Fruit fly (Drosophila melanogaster) whole organism, embryonic: Measurements from ENCODE around the gene CG31960.
A peak's percentile ranks its signal among the peaks of the same experiment; 100 is the strongest.

Experiments
- Atf6 ChIP-seq: fragments of 200-800 bp; sonication (Bioruptor generic); IDR thresholded peaks from 2 replicates; pipeline ENCODE4 v1.3.6; 2022; ENCODE audit warnings: missing biosample characterization, missing genetic modification characterization
- B-H2 ChIP-seq: fragments of 200-800 bp; sonication (Bioruptor generic); optimal IDR thresholded peaks from 2 replicates; lab custom pipeline; 2018; ENCODE audit warnings: missing biosample characterization, mild to moderate bottlenecking, missing genetic modification characterization
- Bteb2 ChIP-seq: fragments of 200-800 bp; sonication (Bioruptor generic); optimal IDR thresholded peaks from 2 replicates; lab custom pipeline; 2016; ENCODE audit warnings: missing biosample characterization, missing genetic modification characterization
- CG11696 ChIP-seq: fragments of 200-800 bp; sonication (Bioruptor generic); IDR thresholded peaks from 2 replicates; pipeline ENCODE4 v1.3.6; 2022; ENCODE audit warnings: missing biosample characterization, missing genetic modification characterization
- CG12155 ChIP-seq: fragments of 200-800 bp; sonication (Bioruptor generic); optimal IDR thresholded peaks from 3 replicates; lab custom pipeline; 2016; ENCODE audit warnings: missing biosample characterization, missing genetic modification characterization
- CG14667 ChIP-seq: fragments of 200-800 bp; sonication (Bioruptor generic); IDR thresholded peaks from 2 replicates; pipeline ENCODE4 v1.3.6; 2022; ENCODE audit warnings: missing biosample characterization, missing genetic modification characterization
- CG15479 ChIP-seq: fragments of 200-800 bp; sonication (Bioruptor generic); optimal IDR thresholded peaks from 3 replicates; lab custom pipeline; 2019; ENCODE audit warnings: missing biosample characterization, mild to moderate bottlenecking, missing genetic modification characterization, moderate library complexity
- CG16779 ChIP-seq: fragments of 200-800 bp; sonication (Bioruptor generic); IDR thresholded peaks from 2 replicates; pipeline ENCODE4 v1.3.6; 2022; ENCODE audit warnings: missing biosample characterization, missing genetic modification characterization
- CG31224 ChIP-seq: fragments of 200-800 bp; sonication (Bioruptor generic); IDR thresholded peaks from 2 replicates; pipeline ENCODE4 v1.3.6; 2022; ENCODE audit warnings: missing biosample characterization, missing genetic modification characterization
- CG34376 ChIP-seq: fragments of 200-800 bp; sonication (Bioruptor generic); optimal IDR thresholded peaks from 2 replicates; lab custom pipeline; 2018; ENCODE audit warnings: missing biosample characterization, mild to moderate bottlenecking, missing genetic modification characterization
- CG3726 ChIP-seq: fragments of 200-800 bp; sonication (Bioruptor generic); IDR thresholded peaks from 3 replicates; pipeline ENCODE4, ENCODE4 v1.3.6; 2022; ENCODE audit warnings: missing biosample characterization, missing genetic modification characterization
- CG3847 ChIP-seq: fragments of 200-800 bp; sonication (Bioruptor generic); IDR thresholded peaks from 2 replicates; pipeline ENCODE4 v1.3.6; 2022; ENCODE audit warnings: missing biosample characterization, missing genetic modification characterization
- CG6254 ChIP-seq: fragments of 200-800 bp; sonication (Bioruptor generic); optimal IDR thresholded peaks from 3 replicates; lab custom pipeline; 2017; ENCODE audit warnings: mild to moderate bottlenecking, missing biosample characterization, missing genetic modification reagents, missing genetic modification characterization
- CG6272 ChIP-seq: fragments of 200-800 bp; sonication (Bioruptor generic); IDR thresholded peaks from 2 replicates; pipeline ENCODE4 v1.3.6; 2022; ENCODE audit warnings: missing biosample characterization, missing genetic modification characterization
- CG6765 ChIP-seq: fragments of 200-800 bp; sonication (Bioruptor generic); optimal IDR thresholded peaks from 3 replicates; lab custom pipeline; 2017; ENCODE audit warnings: missing biosample characterization, mild to moderate bottlenecking, missing genetic modification characterization
- CG9215 ChIP-seq: fragments of 200-800 bp; sonication (Bioruptor generic); IDR thresholded peaks from 2 replicates; pipeline ENCODE4 v1.3.6; 2022; ENCODE audit warnings: missing biosample characterization, missing genetic modification characterization
- CG9817 ChIP-seq: fragments of 200-800 bp; sonication (Bioruptor generic); optimal IDR thresholded peaks from 2 replicates; lab custom pipeline; 2018; ENCODE audit warnings: missing biosample characterization, mild to moderate bottlenecking, missing genetic modification characterization, moderate library complexity
- CrebB ChIP-seq: fragments of 200-800 bp; sonication (Bioruptor generic); optimal IDR thresholded peaks from 3 replicates; lab custom pipeline; 2018; ENCODE audit warnings: missing biosample characterization, mild to moderate bottlenecking, missing genetic modification characterization
- Dfd ChIP-seq, 2 experiments: fragments of >200 bp; optimal IDR thresholded peaks; 2 replicates each; lab custom pipeline; 2017; ENCODE audit warnings: missing biosample characterization in 2 of 2, missing genetic modification characterization in 2 of 2
- E2f2 ChIP-seq: fragments of 200-800 bp; sonication (Bioruptor generic); IDR thresholded peaks from 2 replicates; pipeline ENCODE4 v1.3.6; 2022; ENCODE audit warnings: missing biosample characterization, missing genetic modification characterization
- HLH3B ChIP-seq: fragments of 200-800 bp; sonication (Bioruptor generic); IDR thresholded peaks from 2 replicates; pipeline ENCODE4 v1.3.6; 2022; ENCODE audit warnings: missing biosample characterization, missing genetic modification characterization
- HmgZ ChIP-seq: fragments of 200-800 bp; sonication (Bioruptor generic); optimal IDR thresholded peaks from 2 replicates; lab custom pipeline; 2018; ENCODE audit warnings: missing biosample characterization, mild to moderate bottlenecking, missing genetic modification characterization
- Max ChIP-seq: fragments of 200-800 bp; sonication (Bioruptor generic); optimal IDR thresholded peaks from 2 replicates; lab custom pipeline; 2016; ENCODE audit warnings: missing biosample characterization, mild to moderate bottlenecking, missing genetic modification characterization
- Meics ChIP-seq: fragments of 200-800 bp; sonication (Bioruptor generic); optimal IDR thresholded peaks from 2 replicates; lab custom pipeline; 2017; ENCODE audit warnings: missing biosample characterization, mild to moderate bottlenecking, missing genetic modification characterization
- Ptx1 ChIP-seq: fragments of 200-800 bp; sonication (Bioruptor generic); IDR thresholded peaks from 2 replicates; pipeline ENCODE4 v1.3.6; 2022; ENCODE audit warnings: missing biosample characterization, missing genetic modification characterization
- Sin3A ChIP-seq: fragments of >200 bp; optimal IDR thresholded peaks from 2 replicates; lab custom pipeline; 2018
- Sry-β ChIP-seq: fragments of 200-800 bp; sonication (Bioruptor generic); optimal IDR thresholded peaks from 2 replicates; lab custom pipeline; 2018; ENCODE audit warnings: missing biosample characterization, mild to moderate bottlenecking, missing genetic modification characterization, moderate library complexity
- Sry-δ ChIP-seq: fragments of 200-800 bp; sonication (Bioruptor generic); optimal IDR thresholded peaks from 2 replicates; lab custom pipeline; 2016; ENCODE audit warnings: missing biosample characterization, missing genetic modification characterization
- Ssrp ChIP-seq: fragments of 200-800 bp; sonication (Bioruptor generic); optimal IDR thresholded peaks from 2 replicates; lab custom pipeline; 2018; ENCODE audit warnings: missing biosample characterization, mild to moderate bottlenecking, missing genetic modification characterization, moderate library complexity
- Vsx1 ChIP-seq: fragments of 200-800 bp; sonication (Bioruptor generic); optimal IDR thresholded peaks from 2 replicates; lab custom pipeline; 2017; ENCODE audit warnings: missing biosample characterization, mild to moderate bottlenecking, missing genetic modification characterization, missing genetic modification reagents
- ab ChIP-seq: fragments of 200-800 bp; sonication (Bioruptor generic); optimal IDR thresholded peaks from 2 replicates; lab custom pipeline; 2016; ENCODE audit warnings: missing biosample characterization, missing genetic modification characterization
- amos ChIP-seq: fragments of 200-800 bp; sonication (Bioruptor generic); IDR thresholded peaks from 2 replicates; pipeline ENCODE4 v1.3.6; 2022; ENCODE audit warnings: missing biosample characterization, missing genetic modification characterization; ENCODE audit not compliant: partially characterized antibody
- ara ChIP-seq: fragments of 200-800 bp; sonication (Bioruptor generic); IDR thresholded peaks from 2 replicates; pipeline ENCODE4 v1.3.6; 2022; ENCODE audit warnings: missing biosample characterization, missing genetic modification characterization
- ato ChIP-seq: fragments of 200-800 bp; sonication (Bioruptor generic); IDR thresholded peaks from 2 replicates; pipeline ENCODE4 v1.3.6; 2022; ENCODE audit warnings: missing biosample characterization, missing genetic modification characterization; ENCODE audit not compliant: partially characterized antibody
- az2 ChIP-seq: fragments of 200-800 bp; sonication (Bioruptor generic); optimal IDR thresholded peaks from 3 replicates; lab custom pipeline; 2016; ENCODE audit warnings: missing biosample characterization, missing genetic modification characterization
- br ChIP-seq: fragments of >200 bp; optimal IDR thresholded peaks from 2 replicates; lab custom pipeline; 2017
- crc ChIP-seq: fragments of 200-800 bp; sonication (Bioruptor generic); optimal IDR thresholded peaks from 2 replicates; lab custom pipeline; 2016; ENCODE audit warnings: missing biosample characterization, missing genetic modification characterization
- croc ChIP-seq: fragments of 200-800 bp; sonication (Bioruptor generic); conservative IDR thresholded peaks from 3 replicates; pipeline ENCODE4 v1.3.6; 2022; ENCODE audit warnings: missing biosample characterization, missing genetic modification characterization
- danr ChIP-seq: fragments of 200-800 bp; sonication (Bioruptor generic); IDR thresholded peaks from 2 replicates; pipeline ENCODE4 v1.3.6; 2022; ENCODE audit warnings: missing biosample characterization, missing genetic modification characterization
- ems ChIP-seq: fragments of 200-800 bp; sonication (Bioruptor generic); optimal IDR thresholded peaks from 3 replicates; lab custom pipeline; 2016; ENCODE audit warnings: missing biosample characterization, missing genetic modification characterization
- fd64A ChIP-seq: fragments of 200-800 bp; sonication (Bioruptor generic); optimal IDR thresholded peaks from 3 replicates; lab custom pipeline; 2018; ENCODE audit warnings: missing biosample characterization, mild to moderate bottlenecking, missing genetic modification characterization
- fru ChIP-seq: fragments of >200 bp; optimal IDR thresholded peaks from 2 replicates; lab custom pipeline; 2017
- gcm ChIP-seq: fragments of 200-800 bp; sonication (Bioruptor generic); optimal IDR thresholded peaks from 2 replicates; lab custom pipeline; 2019; ENCODE audit warnings: missing biosample characterization, mild to moderate bottlenecking, missing genetic modification characterization, moderate library complexity
- gro ChIP-seq: fragments of 200-800 bp; sonication (Bioruptor generic); optimal IDR thresholded peaks from 2 replicates; lab custom pipeline; 2016; ENCODE audit warnings: missing biosample characterization, missing genetic modification characterization
- hkb ChIP-seq, 2 experiments: fragments of 200-800 bp in 1 of 2; fragments of >200 bp in 1 of 2; sonication (Bioruptor generic) in 1 of 2; IDR thresholded peaks in 1 of 2; optimal IDR thresholded peaks in 1 of 2; 2 replicates each; pipeline versions ENCODE4 v1.3.6 to Lab custom; 2017 to 2022; ENCODE audit warnings: missing biosample characterization in 1 of 2, missing genetic modification characterization in 1 of 2
- kay ChIP-seq: fragments of 200-800 bp; sonication (Bioruptor generic); optimal IDR thresholded peaks from 2 replicates; lab custom pipeline; 2016; ENCODE audit warnings: missing biosample characterization, missing genetic modification characterization
- kni ChIP-seq: fragments of 200-800 bp; sonication (Bioruptor generic); optimal IDR thresholded peaks from 3 replicates; lab custom pipeline; 2017; ENCODE audit warnings: mild to moderate bottlenecking, missing biosample characterization, missing genetic modification reagents, missing genetic modification characterization
- maf-S ChIP-seq: fragments of 200-800 bp; sonication (Bioruptor generic); optimal IDR thresholded peaks from 2 replicates; lab custom pipeline; 2016; ENCODE audit warnings: missing biosample characterization, missing genetic modification characterization
- nerfin-1 ChIP-seq: fragments of 200-800 bp; sonication (Bioruptor generic); optimal IDR thresholded peaks from 3 replicates; lab custom pipeline; 2019; ENCODE audit warnings: missing biosample characterization, mild to moderate bottlenecking, missing genetic modification characterization, moderate library complexity
- prd ChIP-seq, 3 experiments: fragments of >200 bp in 2 of 3; fragments of 200-800 bp in 1 of 3; sonication (Bioruptor generic) in 1 of 3; optimal IDR thresholded peaks in 2 of 3; IDR thresholded peaks in 1 of 3; 2 replicates in 2 of 3; 3 replicates in 1 of 3; pipeline versions ENCODE4 v1.3.6 to Lab custom; 2017 to 2022; ENCODE audit warnings: missing biosample characterization in 1 of 3, missing genetic modification characterization in 1 of 3
- psq ChIP-seq: fragments of 200-800 bp; sonication (Bioruptor generic); optimal IDR thresholded peaks from 2 replicates; lab custom pipeline; 2017; ENCODE audit warnings: missing biosample characterization, missing genetic modification characterization
- ttk ChIP-seq: fragments of 200-800 bp; sonication (Bioruptor generic); IDR thresholded peaks from 2 replicates; pipeline ENCODE4 v2.1.2; 2022; ENCODE audit warnings: missing biosample characterization, missing genetic modification characterization

CG31960 gene

DNA sequence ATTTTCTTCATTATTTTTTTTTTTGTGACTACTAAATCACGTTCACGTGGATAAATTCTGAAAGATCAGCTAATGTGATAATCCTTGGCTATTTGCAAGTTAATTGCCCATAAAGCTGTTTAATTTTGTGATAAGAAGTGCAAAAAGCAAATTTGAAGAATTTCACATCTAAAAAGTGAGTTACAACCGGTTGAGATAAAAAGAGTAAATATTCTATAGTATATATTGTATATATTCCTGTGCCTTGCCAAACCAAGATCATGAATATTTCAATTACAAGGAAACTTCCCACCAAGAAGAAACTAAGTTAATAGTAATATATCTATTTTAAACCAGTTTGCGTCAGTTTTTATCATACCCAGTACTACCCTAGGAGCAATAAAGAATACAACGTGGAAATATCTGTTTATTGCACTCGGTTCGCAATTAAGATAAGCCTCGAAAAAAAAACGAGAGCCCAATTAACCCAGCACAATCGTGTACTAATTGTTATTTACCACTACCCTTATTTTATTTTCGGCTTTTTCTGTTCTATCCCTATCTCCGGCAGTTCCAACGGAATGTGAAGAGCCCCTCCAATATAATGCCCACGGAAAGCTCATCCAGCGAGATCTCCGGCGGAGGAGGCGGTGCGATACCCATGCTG, 5.5 kb upstream of the CG31960 start (continued):
- TF ChIP-seq CG6272 (GFP tag; lab: Robert Waterston, UW) (no peak), fru (lab: Kevin White, UChicago) (no peak), B-H2 (GFP tag; lab: Kevin White, UChicago) (peak; percentile 56), CG6254 (GFP tag; lab: Kevin White, UChicago) (no peak), ttk (GFP tag; lab: Robert Waterston, UW) (no peak), CG11696 (GFP tag; lab: Robert Waterston, UW) (no peak), CG15479 (GFP tag; lab: Kevin White, UChicago) (no peak), CrebB (tag; lab: Kevin White, UChicago) (no peak), kni (no peak), CG9817 (tag; lab: Kevin White, UChicago) (no peak), br (lab: Kevin White, UChicago) (no peak), psq (GFP tag; lab: Kevin White, UChicago) (no peak), HLH3B (no peak), prd (optimal IDR thresholded peaks at IDR 0.05; lab: Kevin White, UChicago) (no peak), prd (GFP tag; IDR thresholded peaks at IDR 0.05; lab: Robert Waterston, UW) (no peak), kay (GFP tag; lab: Kevin White, UChicago) (no peak), CG3847 (GFP tag; lab: Robert Waterston, UW) (no peak), ato (GFP tag; lab: Robert Waterston, UW) (no peak), CG31224 (GFP tag; lab: Robert Waterston, UW) (no peak), CG16779 (GFP tag; lab: Robert Waterston, UW) (no peak), Sry-δ (no peak), ems (GFP tag; lab: Kevin White, UChicago) (no peak), gro (no peak), maf-S (GFP tag; lab: Kevin White, UChicago) (no peak), Sin3A (lab: Kevin White, UChicago) (no peak), Dfd (GFP tag; optimal IDR thresholded peaks at IDR 0.05; lab: Kevin White, UChicago) (no peak), CG12155 (GFP tag; lab: Kevin White, UChicago) (no peak), Meics (no peak), Bteb2 (no peak), fd64A (no peak), CG34376 (GFP tag; lab: Kevin White, UChicago) (no peak), HmgZ (tag; lab: Kevin White, UChicago) (no peak), CG14667 (GFP tag; lab: Robert Waterston, UW) (no peak), Vsx1 (GFP tag; lab: Kevin White, UChicago) (peak; percentile 44), danr (GFP tag; lab: Robert Waterston, UW) (no peak), Max (GFP tag; lab: Kevin White, UChicago) (no peak), Sry-β (no peak), CG3726 (GFP tag; lab: Robert Waterston, UW) (no peak), Ptx1 (no peak), ara (no peak), Ssrp (no peak), gcm (no peak), CG6765 (no peak), ab (GFP tag; lab: Kevin White, UChicago) (no peak), amos (GFP tag; lab: Robert Waterston, UW) (no peak), Atf6 (GFP tag; lab: Robert Waterston, UW) (no peak), hkb (optimal IDR thresholded peaks at IDR 0.05; lab: Kevin White, UChicago) (no peak), hkb (GFP tag; IDR thresholded peaks at IDR 0.05; lab: Robert Waterston, UW) (no peak), crc (GFP tag; lab: Kevin White, UChicago) (no peak), croc (GFP tag; lab: Robert Waterston, UW) (no peak), E2f2 (GFP tag; lab: Robert Waterston, UW) (no peak), nerfin-1 (tag; lab: Kevin White, UChicago) (no peak), CG9215 (GFP tag; lab: Robert Waterston, UW) (no peak), az2 (no peak)
